Worm (Caenorhabditis elegans) whole organism, late embryonic: ENCODE data around the gene smg-7.
A peak's percentile ranks its signal among the peaks of the same experiment; 100 is the strongest.

Experiments used
- C08G9.2 ChIP-seq: sonication (generic microtip); optimal IDR thresholded peaks from 2 replicates; lab custom pipeline; 2016; ENCODE audit warnings: mild to moderate bottlenecking, missing genetic modification characterization, moderate library complexity, missing compliant biosample characterization
- C38D4.7 ChIP-seq: fragments of 200-800 bp; sonication (Bioruptor generic); optimal IDR thresholded peaks from 2 replicates; lab custom pipeline; 2018; ENCODE audit warnings: mild to moderate bottlenecking, missing genetic modification characterization, moderate library complexity, missing compliant biosample characterization
- F13H6.1 ChIP-seq: sonication (generic microtip); optimal IDR thresholded peaks from 2 replicates; lab custom pipeline; 2016; ENCODE audit warnings: missing genetic modification characterization, missing compliant biosample characterization
- K02D7.2 ChIP-seq: sonication (generic microtip); optimal IDR thresholded peaks from 2 replicates; lab custom pipeline; 2017; ENCODE audit warnings: mild to moderate bottlenecking, missing genetic modification characterization, missing compliant biosample characterization
- K09A11.1 ChIP-seq: sonication (generic microtip); optimal IDR thresholded peaks from 2 replicates; lab custom pipeline; 2017; ENCODE audit warnings: antibody characterized with exemption, mild to moderate bottlenecking, missing genetic modification characterization, missing compliant biosample characterization; ENCODE audit not compliant: insufficient read depth
- T23F11.4 ChIP-seq: fragments of 200-800 bp; sonication (Bioruptor generic); optimal IDR thresholded peaks from 2 replicates; lab custom pipeline; 2018; ENCODE audit warnings: mild to moderate bottlenecking, missing genetic modification characterization, missing compliant biosample characterization
- Y22D7AL.16 ChIP-seq: sonication (generic microtip); optimal IDR thresholded peaks from 2 replicates; lab custom pipeline; 2016; ENCODE audit warnings: missing genetic modification characterization, missing compliant biosample characterization
- ahr-1 ChIP-seq: sonication (generic microtip); optimal IDR thresholded peaks from 2 replicates; lab custom pipeline; 2016; ENCODE audit warnings: missing genetic modification characterization, missing compliant biosample characterization
- ama-1 ChIP-seq: fragments of 150-350 bp; optimal IDR thresholded peaks from 2 replicates; lab custom pipeline; 2014
- ceh-18 ChIP-seq: sonication (generic microtip); optimal IDR thresholded peaks from 2 replicates; lab custom pipeline; 2016; ENCODE audit warnings: missing genetic modification characterization, missing compliant biosample characterization
- ceh-2 ChIP-seq: sonication (generic microtip); optimal IDR thresholded peaks from 2 replicates; lab custom pipeline; 2016; ENCODE audit warnings: missing genotype, missing genetic modification characterization, missing compliant biosample characterization
- ceh-22 ChIP-seq: sonication (generic microtip); optimal IDR thresholded peaks from 2 replicates; lab custom pipeline; 2017; ENCODE audit warnings: missing biosample characterization, missing genetic modification characterization
- ceh-24 ChIP-seq: sonication (generic microtip); optimal IDR thresholded peaks from 2 replicates; lab custom pipeline; 2016; ENCODE audit warnings: mild to moderate bottlenecking, missing genetic modification characterization, missing compliant biosample characterization
- ceh-30 ChIP-seq: fragments of 150-350 bp; optimal IDR thresholded peaks from 2 replicates; lab custom pipeline; 2014; ENCODE audit warnings: missing biosample characterization, missing genetic modification characterization
- ceh-34 ChIP-seq: sonication (generic microtip); optimal IDR thresholded peaks from 2 replicates; lab custom pipeline; 2016; ENCODE audit warnings: mild to moderate bottlenecking, missing genetic modification characterization, missing compliant biosample characterization
- ceh-45 ChIP-seq: fragments of 200-800 bp; sonication (Bioruptor generic); IDR thresholded peaks from 2 replicates; pipeline ENCODE4 v1.3.6; 2022; ENCODE audit warnings: missing genetic modification reagents, missing genetic modification characterization, missing compliant biosample characterization
- ceh-48 ChIP-seq: sonication (generic microtip); optimal IDR thresholded peaks from 2 replicates; lab custom pipeline; 2016; ENCODE audit warnings: missing genetic modification characterization, inconsistent platforms, missing compliant biosample characterization
- ceh-9 ChIP-seq: sonication (generic microtip); optimal IDR thresholded peaks from 2 replicates; lab custom pipeline; 2016; ENCODE audit warnings: mild to moderate bottlenecking, missing genetic modification characterization, inconsistent platforms, missing compliant biosample characterization
- dmd-4 ChIP-seq: sonication (generic microtip); optimal IDR thresholded peaks from 2 replicates; lab custom pipeline; 2016; ENCODE audit warnings: borderline replicate concordance, missing genetic modification characterization, missing compliant biosample characterization
- dve-1 ChIP-seq: sonication (generic microtip); optimal IDR thresholded peaks from 2 replicates; lab custom pipeline; 2017; ENCODE audit warnings: antibody characterized with exemption, mild to moderate bottlenecking, missing genetic modification characterization, missing compliant biosample characterization
- elt-2 ChIP-seq: sonication (generic microtip); optimal IDR thresholded peaks from 2 replicates; lab custom pipeline; 2016; ENCODE audit warnings: missing genetic modification reagents, missing genetic modification characterization, missing compliant biosample characterization
- elt-4 ChIP-seq: sonication (generic microtip); optimal IDR thresholded peaks from 2 replicates; lab custom pipeline; 2016; ENCODE audit warnings: missing genetic modification characterization, missing compliant biosample characterization
- ets-4 ChIP-seq: sonication (generic microtip); optimal IDR thresholded peaks from 2 replicates; lab custom pipeline; 2016; ENCODE audit warnings: missing genetic modification characterization, missing compliant biosample characterization
- eyg-1 ChIP-seq: sonication (generic microtip); optimal IDR thresholded peaks from 2 replicates; lab custom pipeline; 2016; ENCODE audit warnings: missing genotype, missing genetic modification characterization, missing compliant biosample characterization
- fax-1 ChIP-seq: sonication (generic microtip); optimal IDR thresholded peaks from 2 replicates; lab custom pipeline; 2016; ENCODE audit warnings: missing genotype, missing genetic modification characterization, missing compliant biosample characterization
- fkh-10 ChIP-seq: fragments of 150-350 bp; optimal IDR thresholded peaks from 2 replicates; lab custom pipeline; 2014; ENCODE audit warnings: missing biosample characterization, missing genetic modification reagents, missing genetic modification characterization
- gmeb-2 ChIP-seq: sonication (generic microtip); optimal IDR thresholded peaks from 2 replicates; lab custom pipeline; 2016; ENCODE audit warnings: missing genetic modification characterization, inconsistent platforms, missing compliant biosample characterization
- hlh-15 ChIP-seq: sonication (generic microtip); optimal IDR thresholded peaks from 2 replicates; lab custom pipeline; 2016; ENCODE audit warnings: missing genetic modification characterization, missing compliant biosample characterization
- hlh-6 ChIP-seq: sonication (generic microtip); optimal IDR thresholded peaks from 2 replicates; lab custom pipeline; 2016; ENCODE audit warnings: missing genotype, missing genetic modification characterization, missing compliant biosample characterization
- hlh-8 ChIP-seq: sonication (generic microtip); optimal IDR thresholded peaks from 2 replicates; lab custom pipeline; 2016; ENCODE audit warnings: missing genotype, missing genetic modification characterization, missing compliant biosample characterization
- lim-6 ChIP-seq: sonication (generic microtip); optimal IDR thresholded peaks from 2 replicates; lab custom pipeline; 2016; ENCODE audit warnings: missing genetic modification characterization, missing compliant biosample characterization
- madf-2 ChIP-seq: sonication (generic microtip); optimal IDR thresholded peaks from 2 replicates; lab custom pipeline; 2017; ENCODE audit warnings: missing genetic modification characterization, missing compliant biosample characterization
- mec-3 ChIP-seq: sonication (generic microtip); optimal IDR thresholded peaks from 2 replicates; lab custom pipeline; 2016; ENCODE audit warnings: borderline replicate concordance, missing genetic modification characterization, missing compliant biosample characterization
- npax-4 ChIP-seq: sonication (generic microtip); optimal IDR thresholded peaks from 2 replicates; lab custom pipeline; 2016; ENCODE audit warnings: missing genetic modification characterization, missing compliant biosample characterization
- odd-2 ChIP-seq: sonication (generic microtip); optimal IDR thresholded peaks from 2 replicates; lab custom pipeline; 2017; ENCODE audit warnings: antibody characterized with exemption, mild to moderate bottlenecking, missing genetic modification characterization, missing compliant biosample characterization
- pat-9 ChIP-seq: fragments of 200-800 bp; sonication (Bioruptor generic); optimal IDR thresholded peaks from 2 replicates; lab custom pipeline; 2018; ENCODE audit warnings: mild to moderate bottlenecking, missing genetic modification characterization, moderate library complexity, missing compliant biosample characterization
- pax-1 ChIP-seq: fragments of 150-350 bp; optimal IDR thresholded peaks from 2 replicates; lab custom pipeline; 2014; ENCODE audit warnings: missing biosample characterization, missing genetic modification characterization
- pha-4 ChIP-seq: fragments of 150-350 bp; optimal IDR thresholded peaks from 2 replicates; lab custom pipeline; 2018; ENCODE audit warnings: missing biosample characterization, missing genetic modification reagents, missing genetic modification characterization
- pros-1 ChIP-seq: fragments of 150-350 bp; optimal IDR thresholded peaks from 2 replicates; lab custom pipeline; 2014; ENCODE audit warnings: missing biosample characterization, missing genetic modification reagents, missing genetic modification characterization
- rnt-1 ChIP-seq: sonication (generic microtip); optimal IDR thresholded peaks from 2 replicates; lab custom pipeline; 2016; ENCODE audit warnings: missing genetic modification characterization, missing compliant biosample characterization
- sdc-2 ChIP-seq: sonication (generic microtip); optimal IDR thresholded peaks from 2 replicates; lab custom pipeline; 2016; ENCODE audit warnings: missing genotype, missing genetic modification characterization, missing compliant biosample characterization
- sox-2 ChIP-seq: fragments of 200-800 bp; sonication (Bioruptor generic); IDR thresholded peaks from 2 replicates; pipeline ENCODE4 v1.3.6; 2022; ENCODE audit warnings: missing genetic modification reagents, missing genetic modification characterization, missing compliant biosample characterization
- tbx-2 ChIP-seq: sonication (generic microtip); optimal IDR thresholded peaks from 2 replicates; lab custom pipeline; 2016; ENCODE audit warnings: missing genetic modification characterization, missing compliant biosample characterization
- tbx-7 ChIP-seq: sonication (generic microtip); optimal IDR thresholded peaks from 2 replicates; lab custom pipeline; 2016; ENCODE audit warnings: missing genotype, missing genetic modification characterization, missing compliant biosample characterization
- ttx-3 ChIP-seq: sonication (generic microtip); optimal IDR thresholded peaks from 2 replicates; lab custom pipeline; 2016; ENCODE audit warnings: missing genetic modification reagents, missing genetic modification characterization, missing compliant biosample characterization
- unc-3 ChIP-seq, 2 experiments: fragments of 200-800 bp in 1 of 2; sonication (Bioruptor generic) in 1 of 2; sonication (generic microtip) in 1 of 2; conservative IDR thresholded peaks in 1 of 2; optimal IDR thresholded peaks in 1 of 2; 2 replicates each; pipeline versions ENCODE4 v1.3.6 to Lab custom; 2016 to 2022; ENCODE audit warnings: missing compliant biosample characterization in 2 of 2, missing genetic modification characterization in 2 of 2, missing genetic modification reagents in 1 of 2
- unc-42 ChIP-seq: sonication (generic microtip); optimal IDR thresholded peaks from 2 replicates; lab custom pipeline; 2016; ENCODE audit warnings: missing genotype, missing genetic modification characterization, missing compliant biosample characterization
- unc-55 ChIP-seq: sonication (generic microtip); optimal IDR thresholded peaks from 2 replicates; lab custom pipeline; 2017; ENCODE audit warnings: missing biosample characterization, missing genetic modification reagents, missing genetic modification characterization

Gene smg-7

DNA sequence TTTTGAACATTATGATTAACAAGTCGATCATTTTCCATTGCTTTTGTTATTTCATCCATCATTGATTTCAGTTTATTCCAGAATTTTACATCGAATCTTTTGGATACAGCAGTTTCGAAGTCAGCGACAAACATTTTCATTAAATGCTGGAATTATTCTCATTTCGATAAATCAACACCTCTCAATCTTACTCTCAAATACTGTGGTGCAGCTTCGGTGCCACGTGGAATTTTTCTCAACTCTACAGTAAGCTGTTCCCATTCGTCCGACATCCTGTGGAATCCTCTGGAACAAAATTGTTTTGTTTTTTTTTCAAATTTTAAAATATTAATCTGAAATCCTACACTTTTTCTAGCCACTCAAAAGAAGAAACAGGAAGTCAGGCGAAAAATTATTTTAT lies at the start of gene smg-7:
smg-7 (minus strand) TSS at position 285 of the 400 bp plus-strand sequence.
- no peak for TF ChIP-seq mec-3
- TF ChIP-seq fax-1 (tag; lab: Kevin White, UChicago), result no peak
- TF ChIP-seq ttx-3 (tag; lab: Kevin White, UChicago), result no peak
- TF ChIP-seq unc-55 (GFP tag; lab: Kevin White, UChicago), result no peak
- TF ChIP-seq odd-2 (tag; lab: Kevin White, UChicago), result no peak
- no peak for TF ChIP-seq T23F11.4 (GFP tag; lab: Kevin White, UChicago)
- TF ChIP-seq ceh-2 (tag; lab: Kevin White, UChicago), result no peak
- TF ChIP-seq C38D4.7 (GFP tag; lab: Kevin White, UChicago), result no peak
- no peak for TF ChIP-seq ceh-22 (tag; lab: Kevin White, UChicago)
- TF ChIP-seq madf-2 (tag; lab: Kevin White, UChicago), result no peak
- TF ChIP-seq K02D7.2 (tag; lab: Kevin White, UChicago), result no peak
- TF ChIP-seq sdc-2 (tag; lab: Kevin White, UChicago), result no peak
- no peak for TF ChIP-seq ceh-45
- no peak for TF ChIP-seq ceh-30
- no peak for TF ChIP-seq pros-1 (tag; lab: Kevin White, UChicago)
- no peak for TF ChIP-seq F13H6.1 (tag; lab: Kevin White, UChicago)
- TF ChIP-seq eyg-1 (tag; lab: Kevin White, UChicago), result no peak
- TF ChIP-seq tbx-7, result no peak
- TF ChIP-seq, all 69 proteins: peak for 0

DNA sequence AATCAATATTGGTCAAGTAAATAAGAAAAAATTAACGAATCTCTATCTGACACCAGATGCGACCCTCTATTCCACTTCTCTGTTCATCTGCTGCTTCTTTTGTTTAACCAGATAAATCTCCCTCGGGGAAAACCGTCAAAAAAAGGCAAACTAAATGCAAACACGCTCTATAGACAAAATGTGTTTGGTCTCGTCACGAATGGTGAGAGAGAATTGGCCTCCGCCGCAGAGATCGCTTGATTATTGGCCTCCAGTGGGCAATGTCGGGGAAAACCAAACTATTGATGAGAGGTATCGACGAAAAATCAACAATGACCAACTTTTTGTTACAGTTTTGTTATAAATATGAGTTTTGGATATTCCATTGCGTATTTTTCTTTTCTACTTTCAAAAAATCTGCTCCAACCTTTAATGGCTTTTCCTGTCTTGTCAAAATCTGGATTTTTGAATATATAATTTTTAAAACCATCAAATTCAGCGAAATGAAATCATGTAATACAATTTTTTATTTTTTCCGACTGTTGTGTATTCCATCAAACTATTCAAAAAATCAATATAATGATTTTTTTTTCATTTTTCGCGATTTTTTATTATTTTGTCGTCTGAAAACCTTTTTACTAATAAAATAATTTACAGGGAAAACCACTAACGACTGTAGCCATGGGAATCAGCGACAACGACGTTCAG lies 48.3 kb upstream of the smg-7 start, which contains the start of the genes C17H12.2 and vha-8:
C17H12.2 (minus strand) TSS at position 51 of the 687 bp plus-strand sequence.
vha-8 (plus strand) TSS at position 637 of the 687 bp plus-strand sequence.
- TF ChIP-seq eyg-1 (tag; lab: Kevin White, UChicago) (no peak), hlh-8 (tag; lab: Kevin White, UChicago) (no peak), K09A11.1 (tag; lab: Kevin White, UChicago) (no peak), tbx-7 (no peak), npax-4 (tag; lab: Kevin White, UChicago) (no peak), tbx-2 (tag; lab: Kevin White, UChicago) (peak; percentile 87), ceh-30 (peak; percentile 71), elt-4 (tag; lab: Kevin White, UChicago) (no peak), gmeb-2 (tag; lab: Kevin White, UChicago) (no peak), sox-2 (GFP tag; lab: Robert Waterston, UW) (no peak), rnt-1 (tag; lab: Kevin White, UChicago) (peak; percentile 75), hlh-6 (tag; lab: Kevin White, UChicago) (no peak), C08G9.2 (tag; lab: Kevin White, UChicago) (peak; percentile 32), unc-3 (GFP tag; conservative IDR thresholded peaks at IDR 0.05; lab: Robert Waterston, UW) (no peak), unc-3 (tag; optimal IDR thresholded peaks at IDR 0.05; lab: Kevin White, UChicago) (peak; percentile 22), odd-2 (tag; lab: Kevin White, UChicago) (no peak), hlh-15 (tag; lab: Kevin White, UChicago) (no peak), fkh-10 (no peak), C38D4.7 (GFP tag; lab: Kevin White, UChicago) (no peak), F13H6.1 (tag; lab: Kevin White, UChicago) (no peak), ceh-45 (no peak), lim-6 (peak; percentile 18), ets-4 (peak; percentile 17), pax-1 (tag; lab: Kevin White, UChicago) (peak; percentile 2), fax-1 (tag; lab: Kevin White, UChicago) (no peak), ahr-1 (no peak), elt-2 (tag; lab: Kevin White, UChicago) (peak; percentile 25), madf-2 (tag; lab: Kevin White, UChicago) (peak; percentile 30), dve-1 (tag; lab: Kevin White, UChicago) (peak; percentile 75), pat-9 (tag; lab: Kevin White, UChicago) (no peak), Y22D7AL.16 (no peak), ceh-18 (peak; percentile 86), ceh-9 (tag; lab: Kevin White, UChicago) (no peak), ceh-48 (tag; lab: Kevin White, UChicago) (peak; percentile 62), ceh-34 (peak; percentile 52), pros-1 (tag; lab: Kevin White, UChicago) (no peak), ceh-22 (tag; lab: Kevin White, UChicago) (no peak), pha-4 (tag; lab: Kevin White, UChicago) (no peak), dmd-4 (tag; lab: Kevin White, UChicago) (no peak), ama-1 (lab: Kevin White, UChicago) (no peak), sdc-2 (tag; lab: Kevin White, UChicago) (no peak), ceh-24 (tag; lab: Kevin White, UChicago) (no peak), ttx-3 (tag; lab: Kevin White, UChicago) (no peak), unc-42 (tag; lab: Kevin White, UChicago) (peak; percentile 77)
